Worm (Caenorhabditis elegans) whole organism, L4 larva: ENCODE measurements around the gene mrps-10.

ENCODE experiments used
- ama-1 ChIP-seq: fragments of 150-350 bp; optimal IDR thresholded peaks from 2 replicates; lab custom pipeline; 2014; ENCODE audit warnings: inconsistent platforms, mixed read lengths
- ceh-82 ChIP-seq: sonication (generic microtip); optimal IDR thresholded peaks from 2 replicates; lab custom pipeline; 2017; ENCODE audit warnings: missing biosample characterization, missing genetic modification characterization
- duxl-1 ChIP-seq: sonication (generic microtip); optimal IDR thresholded peaks from 2 replicates; lab custom pipeline; 2016; ENCODE audit warnings: mild to moderate bottlenecking, missing genetic modification characterization, moderate library complexity, missing compliant biosample characterization; ENCODE audit not compliant: poor library complexity
- egl-43 ChIP-seq: fragments of 200-800 bp; sonication (Bioruptor generic); IDR thresholded peaks from 2 replicates; pipeline ENCODE4 v1.3.6; 2022; ENCODE audit warnings: missing genetic modification reagents, missing genetic modification characterization, missing compliant biosample characterization
- fkh-10 ChIP-seq: fragments of 150-350 bp; optimal IDR thresholded peaks from 2 replicates; lab custom pipeline; 2014; ENCODE audit warnings: missing biosample characterization, missing genetic modification reagents, missing genetic modification characterization
- hlh-30 ChIP-seq: sonication (generic microtip); optimal IDR thresholded peaks from 2 replicates; lab custom pipeline; 2017; ENCODE audit warnings: antibody characterized with exemption, mild to moderate bottlenecking, missing genetic modification characterization, missing compliant biosample characterization; ENCODE audit not compliant: insufficient read depth
- jun-1 ChIP-seq: fragments of 150-350 bp; optimal IDR thresholded peaks from 2 replicates; lab custom pipeline; 2014; ENCODE audit warnings: missing biosample characterization, missing genetic modification reagents, missing genetic modification characterization
- lin-15B ChIP-seq: fragments of 150-350 bp; sonication (generic microtip); optimal IDR thresholded peaks from 3 replicates; lab custom pipeline; 2014; ENCODE audit warnings: missing biosample characterization, missing genetic modification characterization
- lin-39 ChIP-seq: fragments of 150-350 bp; optimal IDR thresholded peaks from 2 replicates; lab custom pipeline; 2014; ENCODE audit warnings: missing biosample characterization, missing genetic modification reagents, missing genetic modification characterization
- nhr-11 ChIP-seq: fragments of 150-350 bp; optimal IDR thresholded peaks from 2 replicates; lab custom pipeline; 2014; ENCODE audit warnings: missing biosample characterization, missing genetic modification characterization
- nhr-237 ChIP-seq: sonication (generic microtip); optimal IDR thresholded peaks from 2 replicates; lab custom pipeline; 2017; ENCODE audit warnings: missing biosample characterization, missing genetic modification characterization
- pha-4 ChIP-seq, 2 experiments: fragments of 150-350 bp in 1 of 2; fragments of 200-800 bp in 1 of 2; sonication (Bioruptor generic) in 1 of 2; IDR thresholded peaks in 1 of 2; optimal IDR thresholded peaks in 1 of 2; 2 replicates each; pipeline versions ENCODE4 v1.3.6 to Lab custom; 2014 to 2022; ENCODE audit warnings: missing genetic modification characterization in 2 of 2, missing genetic modification reagents in 2 of 2, missing biosample characterization in 1 of 2, missing compliant biosample characterization in 1 of 2
- spr-1 ChIP-seq: sonication (generic microtip); optimal IDR thresholded peaks from 2 replicates; lab custom pipeline; 2016; ENCODE audit warnings: mild to moderate bottlenecking, missing genetic modification characterization, missing compliant biosample characterization
- zfp-2 ChIP-seq: sonication (generic microtip); optimal IDR thresholded peaks from 2 replicates; lab custom pipeline; 2016; ENCODE audit warnings: mild to moderate bottlenecking, missing genetic modification characterization, missing compliant biosample characterization

ce11 chrIII:12917852-12918251 lies 8.5 kb upstream of the mrps-10 start:
- TF ChIP-seq egl-43 (GFP tag; lab: Robert Waterston, UW) (no peak), hlh-30 (tag; lab: Kevin White, UChicago) (no peak), fkh-10 (GFP tag; lab: Kevin White, UChicago) (no peak), jun-1 (tag; lab: Kevin White, UChicago) (no peak), spr-1 (tag; lab: Kevin White, UChicago) (no peak), duxl-1 (tag; lab: Kevin White, UChicago) (no peak), ceh-82 (tag; lab: Kevin White, UChicago) (no peak), pha-4 (GFP tag; IDR thresholded peaks at IDR 0.05; lab: Robert Waterston, UW) (no peak), pha-4 (tag; optimal IDR thresholded peaks at IDR 0.05; lab: Kevin White, UChicago) (no peak), nhr-11 (no peak), nhr-237 (tag; lab: Kevin White, UChicago) (no peak), lin-39 (tag; lab: Kevin White, UChicago) (no peak), zfp-2 (tag; lab: Kevin White, UChicago) (no peak), lin-15B (tag; lab: Kevin White, UChicago) (no peak), ama-1 (lab: Kevin White, UChicago) (no peak)
